Worm (Caenorhabditis elegans) whole organism, L3 larva: ENCODE results near the gene plk-1.

ENCODE experiments used
- R02D3.7 ChIP-seq: fragments of 150-350 bp; optimal IDR thresholded peaks from 2 replicates; lab custom pipeline; 2014; ENCODE audit warnings: missing biosample characterization, missing genetic modification characterization
- ZK546.5 ChIP-seq: sonication (generic microtip); optimal IDR thresholded peaks from 2 replicates; lab custom pipeline; 2017; ENCODE audit warnings: missing biosample characterization, missing genetic modification characterization
- ama-1 ChIP-seq: fragments of 150-350 bp; optimal IDR thresholded peaks from 2 replicates; lab custom pipeline; 2018
- ceh-28 ChIP-seq: fragments of 150-350 bp; optimal IDR thresholded peaks from 2 replicates; lab custom pipeline; 2014; ENCODE audit warnings: missing biosample characterization, missing genetic modification reagents, missing genetic modification characterization
- ceh-82 ChIP-seq: fragments of 150-350 bp; optimal IDR thresholded peaks from 2 replicates; lab custom pipeline; 2014; ENCODE audit warnings: missing biosample characterization, missing genetic modification characterization
- ceh-9 ChIP-seq: sonication (generic microtip); optimal IDR thresholded peaks from 2 replicates; lab custom pipeline; 2018; ENCODE audit warnings: missing biosample characterization, missing genetic modification characterization
- daf-12 ChIP-seq: fragments of 150-350 bp; optimal IDR thresholded peaks from 2 replicates; lab custom pipeline; 2014; ENCODE audit warnings: missing biosample characterization, missing genetic modification reagents, missing genetic modification characterization
- egl-5 ChIP-seq: fragments of 150-350 bp; optimal IDR thresholded peaks from 2 replicates; lab custom pipeline; 2017; ENCODE audit warnings: missing biosample characterization, missing genetic modification reagents, missing genetic modification characterization, inconsistent platforms
- elt-1 ChIP-seq: fragments of 150-350 bp; optimal IDR thresholded peaks from 2 replicates; lab custom pipeline; 2014; ENCODE audit warnings: missing biosample characterization, missing genetic modification characterization
- eor-1 ChIP-seq, 2 experiments: fragments of 150-350 bp; optimal IDR thresholded peaks; 2 replicates each; lab custom pipeline; 2014 to 2018; ENCODE audit warnings: missing biosample characterization in 2 of 2, missing genetic modification characterization in 2 of 2
- fkh-10 ChIP-seq: sonication (generic microtip); optimal IDR thresholded peaks from 2 replicates; lab custom pipeline; 2017; ENCODE audit warnings: missing biosample characterization, missing genetic modification reagents, missing genetic modification characterization
- fkh-2 ChIP-seq: fragments of 150-350 bp; optimal IDR thresholded peaks from 2 replicates; lab custom pipeline; 2014; ENCODE audit warnings: missing biosample characterization, missing genetic modification reagents, missing genetic modification characterization
- fos-1 ChIP-seq: fragments of 150-350 bp; optimal IDR thresholded peaks from 2 replicates; lab custom pipeline; 2014; ENCODE audit warnings: missing biosample characterization, missing genetic modification characterization
- hmg-11 ChIP-seq: sonication (generic microtip); optimal IDR thresholded peaks from 2 replicates; lab custom pipeline; 2016; ENCODE audit warnings: missing genetic modification characterization, missing compliant biosample characterization
- jun-1 ChIP-seq: fragments of 150-350 bp; optimal IDR thresholded peaks from 2 replicates; lab custom pipeline; 2014; ENCODE audit warnings: missing biosample characterization, missing genetic modification reagents, missing genetic modification characterization
- lin-15B ChIP-seq: fragments of 150-350 bp; optimal IDR thresholded peaks from 2 replicates; lab custom pipeline; 2014; ENCODE audit warnings: missing biosample characterization, missing genetic modification characterization
- lin-39 ChIP-seq: fragments of 150-350 bp; optimal IDR thresholded peaks from 2 replicates; lab custom pipeline; 2018; ENCODE audit warnings: missing biosample characterization, missing genetic modification reagents, missing genetic modification characterization
- lsy-12 ChIP-seq: sonication (generic microtip); optimal IDR thresholded peaks from 2 replicates; lab custom pipeline; 2016; ENCODE audit warnings: mild to moderate bottlenecking, missing genetic modification characterization, missing compliant biosample characterization
- mml-1 ChIP-seq: fragments of 150-350 bp; sonication (generic microtip); optimal IDR thresholded peaks from 3 replicates; lab custom pipeline; 2014; ENCODE audit warnings: missing biosample characterization, missing genetic modification characterization
- nfya-1 ChIP-seq: sonication (generic microtip); optimal IDR thresholded peaks from 2 replicates; lab custom pipeline; 2017; ENCODE audit warnings: missing genetic modification characterization, mild to moderate bottlenecking, missing compliant biosample characterization, antibody characterized with exemption, moderate library complexity; ENCODE audit not compliant: insufficient read depth
- nhr-11 ChIP-seq: fragments of 150-350 bp; optimal IDR thresholded peaks from 2 replicates; lab custom pipeline; 2014; ENCODE audit warnings: missing biosample characterization, missing genetic modification characterization
- nhr-12 ChIP-seq: fragments of 150-350 bp; optimal IDR thresholded peaks from 2 replicates; lab custom pipeline; 2014; ENCODE audit warnings: missing biosample characterization, missing genetic modification characterization
- nhr-23 ChIP-seq: fragments of 150-350 bp; optimal IDR thresholded peaks from 2 replicates; lab custom pipeline; 2014; ENCODE audit warnings: missing biosample characterization, missing genetic modification reagents, missing genetic modification characterization
- nhr-237 ChIP-seq: fragments of 150-350 bp; optimal IDR thresholded peaks from 2 replicates; lab custom pipeline; 2014; ENCODE audit warnings: missing biosample characterization, missing genetic modification characterization
- nhr-25 ChIP-seq: sonication (generic microtip); optimal IDR thresholded peaks from 2 replicates; lab custom pipeline; 2017; ENCODE audit warnings: missing biosample characterization, missing genetic modification characterization
- nhr-28 ChIP-seq: fragments of 150-350 bp; optimal IDR thresholded peaks from 2 replicates; lab custom pipeline; 2014; ENCODE audit warnings: missing biosample characterization, missing genetic modification characterization
- nhr-67 ChIP-seq: fragments of 150-350 bp; optimal IDR thresholded peaks from 2 replicates; lab custom pipeline; 2014; ENCODE audit warnings: missing biosample characterization, missing genetic modification characterization
- nhr-76 ChIP-seq: fragments of 150-350 bp; sonication (generic microtip); optimal IDR thresholded peaks from 5 replicates; lab custom pipeline; 2014; ENCODE audit warnings: missing biosample characterization, missing genetic modification characterization
- nhr-77 ChIP-seq: fragments of 150-350 bp; optimal IDR thresholded peaks from 2 replicates; lab custom pipeline; 2014; ENCODE audit warnings: missing biosample characterization, missing genetic modification characterization
- pha-4 ChIP-seq: fragments of 150-350 bp; optimal IDR thresholded peaks from 2 replicates; lab custom pipeline; 2014; ENCODE audit warnings: missing biosample characterization, missing genetic modification reagents, missing genetic modification characterization
- pqm-1 ChIP-seq: fragments of 150-350 bp; optimal IDR thresholded peaks from 2 replicates; lab custom pipeline; 2017; ENCODE audit warnings: missing biosample characterization, missing genetic modification characterization, inconsistent platforms
- sea-2 ChIP-seq: fragments of 150-350 bp; sonication (generic microtip); optimal IDR thresholded peaks from 4 replicates; lab custom pipeline; 2014; ENCODE audit warnings: missing biosample characterization, missing genetic modification reagents, missing genetic modification characterization
- snpc-4 ChIP-seq: fragments of 150-350 bp; optimal IDR thresholded peaks from 2 replicates; lab custom pipeline; 2014; ENCODE audit warnings: missing biosample characterization, missing genetic modification characterization
- unc-39 ChIP-seq: sonication (generic microtip); optimal IDR thresholded peaks from 4 replicates; lab custom pipeline; 2017; ENCODE audit warnings: missing biosample characterization, missing genetic modification characterization
- unc-62 ChIP-seq: fragments of 150-350 bp; sonication (generic microtip); optimal IDR thresholded peaks from 4 replicates; lab custom pipeline; 2014; ENCODE audit warnings: missing biosample characterization, missing genetic modification reagents, missing genetic modification characterization
- zag-1 ChIP-seq: fragments of 150-350 bp; optimal IDR thresholded peaks from 2 replicates; lab custom pipeline; 2014; ENCODE audit warnings: missing biosample characterization, missing genetic modification characterization
- ztf-4 ChIP-seq: fragments of 150-350 bp; optimal IDR thresholded peaks from 2 replicates; lab custom pipeline; 2014; ENCODE audit warnings: missing biosample characterization, missing genetic modification characterization

The plk-1 gene

DNA sequence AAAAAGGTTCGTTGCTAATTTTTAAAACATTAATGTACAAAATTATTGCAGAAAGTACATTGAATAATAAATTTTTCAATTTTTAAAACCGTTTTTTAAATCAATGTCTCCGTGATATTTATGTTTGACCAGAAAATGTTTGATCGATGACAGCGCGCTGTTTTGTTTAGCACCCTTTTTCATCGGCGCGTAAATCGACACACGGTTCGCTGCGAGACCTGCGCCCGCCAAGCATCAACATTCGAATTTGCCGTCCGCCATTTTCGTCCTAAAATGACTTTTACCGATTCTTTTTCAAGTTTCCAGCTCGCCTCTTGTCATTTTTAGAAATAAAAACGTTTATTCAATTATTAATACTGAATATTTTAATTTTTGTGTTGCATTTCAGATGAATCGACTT is at the start of gene plk-1:
plk-1 (plus strand) TSS at position 389 of the 400 bp plus-strand sequence.
- TF ChIP-seq zag-1 (tag; lab: Kevin White, UChicago) (no peak), R02D3.7 (tag; lab: Kevin White, UChicago) (peak; percentile 84), hmg-11 (tag; lab: Kevin White, UChicago) (peak; percentile 27), lin-15B (tag; lab: Kevin White, UChicago) (peak; percentile 54), jun-1 (no peak), lin-39 (peak; percentile 62), pha-4 (peak; percentile 63), nhr-25 (tag; lab: Kevin White, UChicago) (peak; percentile 15), nfya-1 (peak; percentile 59)
- TF ChIP-seq, all 47 proteins: peak for 7

DNA sequence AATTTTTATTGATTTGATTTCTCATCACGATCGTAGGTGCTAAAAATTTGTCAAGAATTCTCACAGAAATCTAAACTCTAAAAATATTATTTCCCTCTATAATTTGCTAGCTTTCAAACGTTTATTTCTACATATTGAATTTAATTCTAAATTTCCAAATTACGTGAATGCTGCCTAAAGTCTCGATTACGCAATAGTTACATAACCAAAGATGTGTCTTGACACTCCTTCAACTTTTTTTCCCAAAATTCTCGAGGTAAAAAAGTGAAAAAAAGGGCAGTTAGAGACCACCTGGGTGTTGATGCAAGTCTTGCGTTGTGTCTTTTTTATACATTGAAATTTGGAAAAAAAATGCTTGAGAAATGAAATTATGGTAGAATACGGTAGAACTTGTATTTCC is 49.3 kb upstream of the plk-1 start:
- TF ChIP-seq nhr-77 (tag; lab: Kevin White, UChicago) = no peak
- no peak for TF ChIP-seq ceh-82 (tag; lab: Kevin White, UChicago)
- no peak for TF ChIP-seq fos-1 (tag; lab: Kevin White, UChicago)
- TF ChIP-seq elt-1 = no peak
- no peak for TF ChIP-seq mml-1 (tag; lab: Kevin White, UChicago)
- no peak for TF ChIP-seq snpc-4 (tag; lab: Kevin White, UChicago)
- TF ChIP-seq fkh-10 = no peak
- TF ChIP-seq, all 47 proteins: peak for 0

ce11 chrIII:8061114-8061513 is 40.0 kb upstream of the plk-1 start:
- TF ChIP-seq egl-5 (tag; lab: Kevin White, UChicago) (no peak), unc-39 (tag; lab: Kevin White, UChicago) (no peak), nhr-11 (tag; lab: Kevin White, UChicago) (no peak), lsy-12 (tag; lab: Kevin White, UChicago) (no peak)

- TF ChIP-seq unc-39 (tag; lab: Kevin White, UChicago) (no peak), zag-1 (tag; lab: Kevin White, UChicago) (no peak), fkh-10 (no peak), elt-1 (no peak), nhr-11 (tag; lab: Kevin White, UChicago) (no peak), lin-39 (no peak), fkh-2 (tag; lab: Kevin White, UChicago) (no peak), nhr-77 (tag; lab: Kevin White, UChicago) (no peak), ama-1 (lab: Kevin White, UChicago) (no peak), fos-1 (tag; lab: Kevin White, UChicago) (no peak), nhr-76 (tag; lab: Kevin White, UChicago) (no peak), hmg-11 (tag; lab: Kevin White, UChicago) (no peak)
- TF ChIP-seq, all 47 proteins: peak for 0
These were observed 37.5 kb upstream of the plk-1 start for ce11 chrIII:8063659-8064058.

DNA sequence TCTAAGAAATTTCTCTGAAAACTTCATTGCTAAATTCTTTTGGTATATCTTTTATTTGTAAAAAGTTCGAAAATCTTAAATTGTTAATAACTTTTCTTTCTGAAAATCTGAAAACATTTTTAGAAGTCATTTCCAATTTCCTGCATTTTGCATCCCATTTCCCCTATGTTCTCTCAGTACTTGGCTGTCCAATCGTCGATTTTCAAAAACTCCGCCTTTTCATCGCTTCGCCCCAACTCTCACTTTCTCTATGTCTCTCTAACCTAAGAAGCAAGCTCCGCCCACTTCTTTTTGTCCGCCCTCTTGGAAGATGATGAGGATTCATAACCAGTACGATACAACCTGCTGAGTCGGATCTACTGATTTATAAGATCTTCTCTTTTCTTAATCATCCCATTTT is 36.0 kb upstream of the plk-1 start:
- no peak for TF ChIP-seq nhr-12 (tag; lab: Kevin White, UChicago)
- TF ChIP-seq mml-1 (tag; lab: Kevin White, UChicago) = no peak
- TF ChIP-seq R02D3.7 (tag; lab: Kevin White, UChicago) = no peak
- TF ChIP-seq nfya-1 = peak; percentile 94
- TF ChIP-seq, all 47 proteins: peak for 1

ce11 chrIII:8066989-8067388 is 34.2 kb upstream of the plk-1 start, which contains the start of gene pros-1:
Gene pros-1 (plus strand): TSS chrIII:8067289.
- TF ChIP-seq nfya-1 = no peak
- no peak for TF ChIP-seq ztf-4 (tag; lab: Kevin White, UChicago)
- TF ChIP-seq nhr-237 (tag; lab: Kevin White, UChicago) = no peak
- no peak for TF ChIP-seq eor-1 (tag; optimal IDR thresholded peaks at IDR 0.05; lab: Kevin White, UChicago)
- TF ChIP-seq lin-39 = no peak
- TF ChIP-seq ZK546.5 (tag; lab: Kevin White, UChicago) = no peak
- TF ChIP-seq ceh-28 (tag; lab: Kevin White, UChicago) = no peak
- no peak for TF ChIP-seq zag-1 (tag; lab: Kevin White, UChicago)
- TF ChIP-seq unc-39 (tag; lab: Kevin White, UChicago) = no peak
- TF ChIP-seq nhr-67 (tag; lab: Kevin White, UChicago) = no peak

ce11 chrIII:8067798-8068197 is 33.4 kb upstream of the plk-1 start:
- TF ChIP-seq pqm-1 (tag; lab: Kevin White, UChicago) (no peak), daf-12 (tag; lab: Kevin White, UChicago) (no peak), ceh-9 (tag; lab: Kevin White, UChicago) (no peak), elt-1 (no peak), egl-5 (tag; lab: Kevin White, UChicago) (no peak), nhr-28 (tag; lab: Kevin White, UChicago) (no peak), fkh-10 (no peak), fkh-2 (tag; lab: Kevin White, UChicago) (no peak), unc-62 (GFP tag; lab: Kevin White, UChicago) (no peak), fos-1 (tag; lab: Kevin White, UChicago) (no peak), snpc-4 (tag; lab: Kevin White, UChicago) (no peak), ceh-28 (tag; lab: Kevin White, UChicago) (no peak), sea-2 (GFP tag; lab: Kevin White, UChicago) (no peak), nhr-23 (tag; lab: Kevin White, UChicago) (no peak), R02D3.7 (tag; lab: Kevin White, UChicago) (no peak)
